Worm (Caenorhabditis elegans): ENCODE data around the gene W02D7.5.

The W02D7.5 gene

ce11 chrV:8307013-8307412 lies 8.0 kb upstream of the W02D7.5 start:
- TF ChIP-seq ets-5 (GFP tag; IDR thresholded peaks at IDR 0.05), result no peak
- TF ChIP-seq irx-1 (tag; optimal IDR thresholded peaks at IDR 0.05), result no peak
- no peak for TF ChIP-seq fkh-10 (GFP tag; optimal IDR thresholded peaks at IDR 0.05)
- no peak for TF ChIP-seq efl-1 (optimal IDR thresholded peaks at IDR 0.05)
- peak in 1 of 2 experiments; percentile 57 for TF ChIP-seq efl-1 (GFP tag; optimal IDR thresholded peaks at IDR 0.05 in 1 of 2)
- TF ChIP-seq xbp-1 (tag; optimal IDR thresholded peaks at IDR 0.05), result no peak
- no peak for TF ChIP-seq fkh-8 (tag; optimal IDR thresholded peaks at IDR 0.05)
- no peak for TF ChIP-seq tlp-1 (tag; optimal IDR thresholded peaks at IDR 0.05)
- TF ChIP-seq ama-1 (optimal IDR thresholded peaks at IDR 0.05), result no peak
- TF ChIP-seq rnt-1 (tag; optimal IDR thresholded peaks at IDR 0.05), result no peak
- TF ChIP-seq vab-15 (tag; optimal IDR thresholded peaks at IDR 0.05), result no peak
- no peak for TF ChIP-seq unc-98 (GFP tag; IDR thresholded peaks at IDR 0.05)
- no peak for TF ChIP-seq unc-30 (tag; optimal IDR thresholded peaks at IDR 0.05)
- peak; percentile 73 for TF ChIP-seq elt-2 (tag; optimal IDR thresholded peaks at IDR 0.05)
- TF ChIP-seq C16A3.4 (tag; optimal IDR thresholded peaks at IDR 0.05), result no peak
- no peak for TF ChIP-seq lin-39 (tag; optimal IDR thresholded peaks at IDR 0.05)
- no peak for TF ChIP-seq unc-130 (tag; optimal IDR thresholded peaks at IDR 0.05)
- TF ChIP-seq snu-23 (GFP tag; optimal IDR thresholded peaks at IDR 0.05), result no peak
- TF ChIP-seq aha-1 (tag; optimal IDR thresholded peaks at IDR 0.05), result no peak
- no peak for TF ChIP-seq skn-1 (tag; optimal IDR thresholded peaks at IDR 0.05)
- no peak for TF ChIP-seq lin-15B (tag; optimal IDR thresholded peaks at IDR 0.05)
- TF ChIP-seq sox-4 (tag; optimal IDR thresholded peaks at IDR 0.05), result no peak
- no peak for TF ChIP-seq mab-9 (GFP tag; IDR thresholded peaks at IDR 0.05)
- no peak for TF ChIP-seq hlh-17 (GFP tag; optimal IDR thresholded peaks at IDR 0.05; ENCODE audit: borderline replicate concordance)
- TF ChIP-seq lin-35 (GFP tag; optimal IDR thresholded peaks at IDR 0.05), result peak in 1 of 2 experiments; percentile 23
- TF ChIP-seq fkh-4 (tag; optimal IDR thresholded peaks at IDR 0.05; ENCODE audit: borderline replicate concordance), result no peak
- no peak for TF ChIP-seq Y116A8C.19 (tag; optimal IDR thresholded peaks at IDR 0.05; ENCODE audit: borderline replicate concordance)
- no peak for TF ChIP-seq C34B4.2 (tag; optimal IDR thresholded peaks at IDR 0.05)

- no peak for TF ChIP-seq lin-39 (tag; optimal IDR thresholded peaks at IDR 0.05)
- no peak for TF ChIP-seq snu-23 (GFP tag; optimal IDR thresholded peaks at IDR 0.05)
- no peak for TF ChIP-seq fos-1 (tag; optimal IDR thresholded peaks at IDR 0.05)
- TF ChIP-seq F16B12.6 (tag; optimal IDR thresholded peaks at IDR 0.05), result no peak
- no peak for TF ChIP-seq zag-1 (tag; optimal IDR thresholded peaks at IDR 0.05)
Observed at ce11 chrV:8306366-8306765, 7.3 kb upstream of the W02D7.5 start, which contains the start of gene W02D7.8. Gene W02D7.8, minus strand, starts transcription at chrV:8306466.

ce11 chrV:8305940-8306339 lies 6.9 kb upstream of the W02D7.5 start:
- TF ChIP-seq nhr-85 (tag) (no peak), nhr-28 (tag; optimal IDR thresholded peaks at IDR 0.05) (no peak), elt-2 (tag; optimal IDR thresholded peaks at IDR 0.05) (peak; percentile 60), tbx-2 (tag; optimal IDR thresholded peaks at IDR 0.05) (no peak), nhr-19 (GFP tag; conservative IDR thresholded peaks at IDR 0.05) (no peak), tlp-1 (tag; optimal IDR thresholded peaks at IDR 0.05) (no peak), ama-1 (optimal IDR thresholded peaks at IDR 0.05) (no peak), nhr-84 (tag; optimal IDR thresholded peaks at IDR 0.05) (no peak), hlh-4 (tag; optimal IDR thresholded peaks at IDR 0.05) (no peak)

ce11 chrV:8304461-8305195 lies 5.6 kb upstream of the W02D7.5 start, which contains the start of gene W02D7.11:
Gene W02D7.11, minus strand, starts transcription at chrV:8304511.
- TF ChIP-seq efl-1 (optimal IDR thresholded peaks at IDR 0.05) (no peak), efl-1 (GFP tag; optimal IDR thresholded peaks at IDR 0.05 in 1 of 2) (peak in 1 of 2 experiments; percentile 21), lin-35 (GFP tag; optimal IDR thresholded peaks at IDR 0.05) (peak in 1 of 2 experiments; percentile 30), aly-2 (tag; optimal IDR thresholded peaks at IDR 0.05) (no peak), elt-2 (tag; optimal IDR thresholded peaks at IDR 0.05) (peak; percentile 64), egl-13 (tag; optimal IDR thresholded peaks at IDR 0.05) (no peak), nhr-11 (tag; optimal IDR thresholded peaks at IDR 0.05) (no peak)
